Fruit fly (Drosophila melanogaster) whole organism, embryonic: ENCODE data around the gene CG32700.

Experiments
- Asciz ChIP-seq: fragments of 200-800 bp; sonication (Bioruptor generic); optimal IDR thresholded peaks from 2 replicates; lab custom pipeline; 2017; ENCODE audit warnings: missing biosample characterization, mild to moderate bottlenecking, missing genetic modification characterization, missing genetic modification reagents
- Blimp-1 ChIP-seq: fragments of 200-800 bp; sonication (Bioruptor generic); optimal IDR thresholded peaks from 3 replicates; lab custom pipeline; 2018; ENCODE audit warnings: missing biosample characterization, missing genetic modification characterization, mild to moderate bottlenecking, moderate library complexity, missing genetic modification reagents
- CG10462 ChIP-seq: fragments of 200-800 bp; sonication (Bioruptor generic); optimal IDR thresholded peaks from 2 replicates; lab custom pipeline; 2016; ENCODE audit warnings: missing biosample characterization, missing genetic modification characterization
- CG11247 ChIP-seq: fragments of 200-800 bp; sonication (Bioruptor generic); IDR thresholded peaks from 2 replicates; pipeline ENCODE4 v1.3.6; 2022; ENCODE audit warnings: missing biosample characterization, missing genetic modification characterization
- CG13287 ChIP-seq: fragments of 200-800 bp; sonication (Bioruptor generic); IDR thresholded peaks from 2 replicates; pipeline ENCODE4 v1.3.6; 2022; ENCODE audit warnings: missing biosample characterization, missing genetic modification characterization; ENCODE audit not compliant: partially characterized antibody
- CG13296 ChIP-seq: fragments of 200-800 bp; sonication (Bioruptor generic); optimal IDR thresholded peaks from 3 replicates; lab custom pipeline; 2018; ENCODE audit warnings: missing biosample characterization, mild to moderate bottlenecking, missing genetic modification characterization
- CG13624 ChIP-seq: fragments of 200-800 bp; sonication (Bioruptor generic); optimal IDR thresholded peaks from 2 replicates; lab custom pipeline; 2016; ENCODE audit warnings: missing biosample characterization, missing genetic modification characterization
- CG13894 ChIP-seq: fragments of 200-800 bp; sonication (Bioruptor generic); optimal IDR thresholded peaks from 3 replicates; lab custom pipeline; 2018; ENCODE audit warnings: missing biosample characterization, mild to moderate bottlenecking, missing genetic modification characterization, moderate library complexity
- CG15479 ChIP-seq: fragments of 200-800 bp; sonication (Bioruptor generic); optimal IDR thresholded peaks from 3 replicates; lab custom pipeline; 2019; ENCODE audit warnings: missing biosample characterization, mild to moderate bottlenecking, missing genetic modification characterization, moderate library complexity
- CG15601 ChIP-seq: fragments of 200-800 bp; sonication (Bioruptor generic); optimal IDR thresholded peaks from 3 replicates; lab custom pipeline; 2019; ENCODE audit warnings: missing biosample characterization, mild to moderate bottlenecking, missing genetic modification characterization, moderate library complexity
- CG17361 ChIP-seq: fragments of 200-800 bp; sonication (Bioruptor generic); IDR thresholded peaks from 3 replicates; pipeline ENCODE4 v1.3.6; 2022; ENCODE audit warnings: missing biosample characterization, missing genetic modification characterization
- CG2712 ChIP-seq: fragments of 200-800 bp; optimal IDR thresholded peaks from 3 replicates; lab custom pipeline; 2019; ENCODE audit warnings: missing biosample characterization, mild to moderate bottlenecking, missing genetic modification characterization, moderate library complexity
- CG32532 ChIP-seq: fragments of 200-800 bp; sonication (Bioruptor generic); IDR thresholded peaks from 2 replicates; pipeline ENCODE4 v1.3.6; 2022; ENCODE audit warnings: missing biosample characterization, missing genetic modification characterization
- CG3838 ChIP-seq: fragments of 200-800 bp; sonication (Bioruptor generic); optimal IDR thresholded peaks from 3 replicates; lab custom pipeline; 2016; ENCODE audit warnings: missing biosample characterization, missing genetic modification characterization
- CG5245 ChIP-seq: fragments of 200-800 bp; sonication (Bioruptor generic); optimal IDR thresholded peaks from 3 replicates; lab custom pipeline; 2016; ENCODE audit warnings: missing biosample characterization, missing genetic modification characterization
- CG8290 ChIP-seq, 3 experiments: fragments of 200-800 bp; sonication (Bioruptor generic); optimal IDR thresholded peaks; 2 replicates each; lab custom pipeline; 2016 to 2019; ENCODE audit warnings: missing biosample characterization in 3 of 3, missing genetic modification characterization in 3 of 3, mild to moderate bottlenecking in 2 of 3, moderate library complexity in 1 of 3
- CG9215 ChIP-seq: fragments of 200-800 bp; sonication (Bioruptor generic); IDR thresholded peaks from 2 replicates; pipeline ENCODE4 v1.3.6; 2022; ENCODE audit warnings: missing biosample characterization, missing genetic modification characterization
- CG9932 ChIP-seq: fragments of 200-800 bp; sonication (Bioruptor generic); IDR thresholded peaks from 2 replicates; pipeline ENCODE4 v1.3.6; 2022; ENCODE audit warnings: missing biosample characterization, missing genetic modification characterization
- Chrac-16 ChIP-seq: fragments of 200-800 bp; sonication (Bioruptor generic); optimal IDR thresholded peaks from 3 replicates; lab custom pipeline; 2016; ENCODE audit warnings: missing biosample characterization, missing genetic modification characterization
- Dll ChIP-seq: fragments of 200-800 bp; sonication (Bioruptor generic); IDR thresholded peaks from 4 replicates; pipeline ENCODE4 v1.3.6; 2022; ENCODE audit warnings: missing biosample characterization, missing genetic modification characterization; ENCODE audit not compliant: partially characterized antibody
- Eip74EF ChIP-seq, 2 experiments: fragments of 200-800 bp in 1 of 2; fragments of >200 bp in 1 of 2; sonication (Bioruptor generic) in 1 of 2; optimal IDR thresholded peaks; 2 replicates each; lab custom pipeline; 2017 to 2019; ENCODE audit warnings: missing biosample characterization in 2 of 2, missing genetic modification characterization in 2 of 2, mild to moderate bottlenecking in 1 of 2, moderate library complexity in 1 of 2
- Fer1 ChIP-seq: fragments of 200-800 bp; sonication (Bioruptor generic); optimal IDR thresholded peaks from 2 replicates; lab custom pipeline; 2017; ENCODE audit warnings: missing biosample characterization, mild to moderate bottlenecking, missing genetic modification characterization
- H2.0 ChIP-seq: fragments of 200-800 bp; sonication (Bioruptor generic); IDR thresholded peaks from 2 replicates; pipeline ENCODE4 v1.3.6; 2022; ENCODE audit warnings: missing biosample characterization, missing genetic modification characterization
- Hmx ChIP-seq: fragments of 200-800 bp; sonication (Bioruptor generic); optimal IDR thresholded peaks from 2 replicates; lab custom pipeline; 2016; ENCODE audit warnings: missing biosample characterization, missing genetic modification characterization
- Hr78 ChIP-seq, 2 experiments: fragments of 200-800 bp in 1 of 2; fragments of >200 bp in 1 of 2; sonication (Bioruptor generic) in 1 of 2; optimal IDR thresholded peaks; 2 replicates each; lab custom pipeline; 2017 to 2019; ENCODE audit warnings: missing biosample characterization in 2 of 2, missing genetic modification characterization in 2 of 2, mild to moderate bottlenecking in 1 of 2, moderate library complexity in 1 of 2
- Kr ChIP-seq: fragments of 200-800 bp; sonication (Bioruptor generic); optimal IDR thresholded peaks from 2 replicates; lab custom pipeline; 2017; ENCODE audit warnings: missing biosample characterization, mild to moderate bottlenecking, missing genetic modification characterization
- Lpt ChIP-seq: fragments of >200 bp; optimal IDR thresholded peaks from 2 replicates; lab custom pipeline; 2018; ENCODE audit warnings: missing biosample characterization, missing genetic modification characterization
- NC2β ChIP-seq: fragments of 200-800 bp; sonication (Bioruptor generic); optimal IDR thresholded peaks from 2 replicates; lab custom pipeline; 2016; ENCODE audit warnings: missing biosample characterization, missing genetic modification characterization
- Oaz ChIP-seq: fragments of 200-800 bp; sonication (Bioruptor generic); IDR thresholded peaks from 2 replicates; pipeline ENCODE4 v1.3.6; 2022; ENCODE audit warnings: missing biosample characterization, missing genetic modification characterization
- Sox100B ChIP-seq: fragments of 200-800 bp; sonication (Bioruptor generic); optimal IDR thresholded peaks from 3 replicates; lab custom pipeline; 2018; ENCODE audit warnings: missing biosample characterization, mild to moderate bottlenecking, missing genetic modification characterization
- al ChIP-seq: fragments of 200-800 bp; sonication (Bioruptor generic); IDR thresholded peaks from 2 replicates; pipeline ENCODE4 v1.3.6; 2022; ENCODE audit warnings: missing biosample characterization, missing genetic modification characterization
- ato ChIP-seq: fragments of 200-800 bp; sonication (Bioruptor generic); IDR thresholded peaks from 2 replicates; pipeline ENCODE4 v1.3.6; 2022; ENCODE audit warnings: missing biosample characterization, missing genetic modification characterization; ENCODE audit not compliant: partially characterized antibody
- caup ChIP-seq: fragments of 200-800 bp; sonication (Bioruptor generic); optimal IDR thresholded peaks from 3 replicates; lab custom pipeline; 2017; ENCODE audit warnings: missing biosample characterization, mild to moderate bottlenecking, missing genetic modification characterization, moderate library complexity; ENCODE audit not compliant: severe bottlenecking
- cg ChIP-seq: fragments of 200-800 bp; sonication (Bioruptor generic); optimal IDR thresholded peaks from 3 replicates; lab custom pipeline; 2019; ENCODE audit warnings: missing biosample characterization, mild to moderate bottlenecking, missing genetic modification characterization, moderate library complexity
- chinmo ChIP-seq: fragments of 200-800 bp; sonication (Bioruptor generic); IDR thresholded peaks from 4 replicates; pipeline ENCODE4 v1.3.6; 2022; ENCODE audit warnings: missing biosample characterization, missing genetic modification characterization; ENCODE audit not compliant: partially characterized antibody
- dm ChIP-seq: fragments of 200-800 bp; sonication (Bioruptor generic); optimal IDR thresholded peaks from 3 replicates; lab custom pipeline; 2016; ENCODE audit warnings: missing biosample characterization, missing genetic modification characterization
- dpn ChIP-seq, 2 experiments: fragments of 200-800 bp; sonication (Bioruptor generic); optimal IDR thresholded peaks; 3 replicates each; lab custom pipeline; 2016; ENCODE audit warnings: missing biosample characterization in 2 of 2, missing genetic modification characterization in 2 of 2
- luna ChIP-seq: fragments of 200-800 bp; sonication (Bioruptor generic); optimal IDR thresholded peaks from 2 replicates; lab custom pipeline; 2016; ENCODE audit warnings: missing biosample characterization, missing genetic modification characterization
- mirr ChIP-seq: fragments of 200-800 bp; sonication (Bioruptor generic); optimal IDR thresholded peaks from 3 replicates; lab custom pipeline; 2018; ENCODE audit warnings: missing biosample characterization, mild to moderate bottlenecking, missing genetic modification characterization
- pzg ChIP-seq: fragments of 200-800 bp; sonication (Bioruptor generic); optimal IDR thresholded peaks from 3 replicates; lab custom pipeline; 2018; ENCODE audit warnings: missing biosample characterization, mild to moderate bottlenecking, missing genetic modification characterization, moderate library complexity
- run ChIP-seq: fragments of 200-800 bp; sonication (Bioruptor generic); optimal IDR thresholded peaks from 3 replicates; lab custom pipeline; 2018; ENCODE audit warnings: missing biosample characterization, mild to moderate bottlenecking, missing genetic modification characterization
- sim ChIP-seq: fragments of 200-800 bp; sonication (Bioruptor generic); IDR thresholded peaks from 2 replicates; pipeline ENCODE4 v1.3.6; 2022; ENCODE audit warnings: missing biosample characterization, missing genetic modification characterization
- sima ChIP-seq: fragments of 200-800 bp; sonication (Bioruptor generic); optimal IDR thresholded peaks from 2 replicates; lab custom pipeline; 2016; ENCODE audit warnings: missing biosample characterization, missing genetic modification characterization
- sisA ChIP-seq: fragments of 200-800 bp; sonication (Bioruptor generic); IDR thresholded peaks from 2 replicates; pipeline ENCODE4 v1.3.6; 2022; ENCODE audit warnings: missing biosample characterization, missing genetic modification characterization
- sr ChIP-seq: fragments of 200-800 bp; sonication (Bioruptor generic); IDR thresholded peaks from 3 replicates; pipeline ENCODE4 v1.3.6; 2022; ENCODE audit warnings: missing biosample characterization, missing genetic modification characterization
- twi ChIP-seq: fragments of 200-800 bp; optimal IDR thresholded peaks from 2 replicates; lab custom pipeline; 2019; ENCODE audit warnings: missing biosample characterization, mild to moderate bottlenecking, missing genetic modification characterization, moderate library complexity
- unc-4 ChIP-seq: fragments of 200-800 bp; sonication (Bioruptor generic); IDR thresholded peaks from 2 replicates; pipeline ENCODE4 v1.3.6; 2022; ENCODE audit warnings: missing biosample characterization, missing genetic modification characterization; ENCODE audit not compliant: partially characterized antibody
- vfl ChIP-seq: fragments of 200-800 bp; sonication (Bioruptor generic); optimal IDR thresholded peaks from 2 replicates; lab custom pipeline; 2016; ENCODE audit warnings: missing biosample characterization, missing genetic modification characterization
- zfh2 ChIP-seq: fragments of 200-800 bp; sonication (Bioruptor generic); optimal IDR thresholded peaks from 2 replicates; lab custom pipeline; 2016; ENCODE audit warnings: missing biosample characterization, missing genetic modification characterization

Gene CG32700

DNA sequence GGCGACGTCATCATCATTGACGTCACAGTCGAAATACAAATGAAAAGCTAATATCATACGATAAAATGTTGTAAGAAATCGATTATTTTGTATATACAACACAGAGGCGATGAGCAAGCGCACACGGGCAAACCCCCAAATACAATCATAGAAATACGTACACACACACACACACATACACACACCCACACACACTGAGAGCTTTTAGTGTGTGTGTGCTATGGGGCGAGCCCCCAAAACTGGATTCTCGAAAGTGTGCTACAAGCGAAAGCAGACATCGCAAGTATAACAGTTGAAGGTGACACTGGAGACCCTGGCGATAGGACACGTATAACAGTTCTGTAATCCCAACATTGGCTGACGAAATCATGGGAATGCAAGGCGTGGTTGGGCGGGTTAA lies 31.2 kb upstream of the CG32700 start:
- no peak for TF ChIP-seq sim
- TF ChIP-seq sisA: no peak
- TF ChIP-seq run (tag; lab: Kevin White, UChicago): no peak
- no peak for TF ChIP-seq luna (GFP tag; lab: Kevin White, UChicago)
- TF ChIP-seq unc-4 (GFP tag; lab: Robert Waterston, UW): peak; percentile 39; the same call in 1 of the 2 replicates
- TF ChIP-seq Hmx: no peak
- no peak for TF ChIP-seq CG5245 (GFP tag; lab: Kevin White, UChicago)
- no peak for TF ChIP-seq CG11247 (GFP tag; lab: Robert Waterston, UW)
- no peak for TF ChIP-seq CG9215 (GFP tag; lab: Robert Waterston, UW)
- no peak for TF ChIP-seq dpn (GFP tag; optimal IDR thresholded peaks at IDR 0.05; lab: Kevin White, UChicago)
- no peak for TF ChIP-seq NC2β (GFP tag; lab: Kevin White, UChicago)
- TF ChIP-seq Dll: no peak
- TF ChIP-seq sr: 0 out of 3 replicates have a peak, but pooled peaks have one; percentile 44
- peak; percentile 20; the same call in 1 of the 2 replicates for TF ChIP-seq CG13287 (GFP tag; lab: Robert Waterston, UW)
- no peak for TF ChIP-seq CG17361 (GFP tag; lab: Robert Waterston, UW)
- TF ChIP-seq Eip74EF (GFP tag; optimal IDR thresholded peaks at IDR 0.05; lab: Kevin White, UChicago): no peak
- peak; percentile 7 for TF ChIP-seq pzg
- no peak for TF ChIP-seq CG10462
- no peak for TF ChIP-seq al (GFP tag; lab: Robert Waterston, UW)
- TF ChIP-seq Chrac-16 (GFP tag; lab: Kevin White, UChicago): no peak
- no peak for TF ChIP-seq Kr (GFP tag; lab: Kevin White, UChicago)
- peak; percentile 95 for TF ChIP-seq cg (GFP tag; lab: Kevin White, UChicago)
- no peak for TF ChIP-seq CG13624 (GFP tag; lab: Kevin White, UChicago)
- TF ChIP-seq Blimp-1 (GFP tag; lab: Kevin White, UChicago): peak; percentile 57
- TF ChIP-seq Asciz (GFP tag; lab: Kevin White, UChicago): no peak
- TF ChIP-seq CG9932 (GFP tag; lab: Robert Waterston, UW): 0 out of 2 replicates have a peak, but pooled peaks have one; percentile 8
- TF ChIP-seq twi (tag; lab: Kevin White, UChicago): no peak
- 0 out of 2 replicates have a peak, but pooled peaks have one; percentile 19 for TF ChIP-seq CG32532 (GFP tag; lab: Robert Waterston, UW)
- TF ChIP-seq H2.0: no peak
- TF ChIP-seq Hr78 (GFP tag; optimal IDR thresholded peaks at IDR 0.05; lab: Kevin White, UChicago): peak in 1 of 2 experiments; percentile 39
- no peak for TF ChIP-seq CG2712 (tag; lab: Kevin White, UChicago)
- no peak for TF ChIP-seq Sox100B (GFP tag; lab: Kevin White, UChicago)
- no peak for TF ChIP-seq zfh2 (GFP tag; lab: Kevin White, UChicago)
- TF ChIP-seq Oaz (GFP tag; lab: Robert Waterston, UW): no peak
- no peak for TF ChIP-seq CG15601
- TF ChIP-seq Fer1: peak; percentile 4
- no peak for TF ChIP-seq CG13296 (GFP tag; lab: Kevin White, UChicago)
- no peak for TF ChIP-seq ato
- no peak for TF ChIP-seq vfl (GFP tag; lab: Kevin White, UChicago)
- no peak for TF ChIP-seq Lpt
- peak; percentile 37 for TF ChIP-seq mirr
- no peak for TF ChIP-seq sima (GFP tag; lab: Kevin White, UChicago)
- no peak for TF ChIP-seq caup (GFP tag; lab: Kevin White, UChicago)
- TF ChIP-seq chinmo (GFP tag; lab: Robert Waterston, UW): peak; percentile 79; the same call in 1 of the 4 replicates
- TF ChIP-seq CG8290 (GFP tag; optimal IDR thresholded peaks at IDR 0.05; lab: Kevin White, UChicago): no peak
- peak in 1 of 2 experiments; percentile 11 for TF ChIP-seq CG8290 (tag; optimal IDR thresholded peaks at IDR 0.05; lab: Kevin White, UChicago)
- TF ChIP-seq CG3838 (GFP tag; lab: Kevin White, UChicago): no peak
- peak; percentile 85 for TF ChIP-seq CG13894 (tag; lab: Kevin White, UChicago)
- no peak for TF ChIP-seq dm (GFP tag; lab: Kevin White, UChicago)
- no peak for TF ChIP-seq CG15479
